Fruit fly (Drosophila melanogaster): ENCODE results near the gene Marcal1.

Gene Marcal1

DNA sequence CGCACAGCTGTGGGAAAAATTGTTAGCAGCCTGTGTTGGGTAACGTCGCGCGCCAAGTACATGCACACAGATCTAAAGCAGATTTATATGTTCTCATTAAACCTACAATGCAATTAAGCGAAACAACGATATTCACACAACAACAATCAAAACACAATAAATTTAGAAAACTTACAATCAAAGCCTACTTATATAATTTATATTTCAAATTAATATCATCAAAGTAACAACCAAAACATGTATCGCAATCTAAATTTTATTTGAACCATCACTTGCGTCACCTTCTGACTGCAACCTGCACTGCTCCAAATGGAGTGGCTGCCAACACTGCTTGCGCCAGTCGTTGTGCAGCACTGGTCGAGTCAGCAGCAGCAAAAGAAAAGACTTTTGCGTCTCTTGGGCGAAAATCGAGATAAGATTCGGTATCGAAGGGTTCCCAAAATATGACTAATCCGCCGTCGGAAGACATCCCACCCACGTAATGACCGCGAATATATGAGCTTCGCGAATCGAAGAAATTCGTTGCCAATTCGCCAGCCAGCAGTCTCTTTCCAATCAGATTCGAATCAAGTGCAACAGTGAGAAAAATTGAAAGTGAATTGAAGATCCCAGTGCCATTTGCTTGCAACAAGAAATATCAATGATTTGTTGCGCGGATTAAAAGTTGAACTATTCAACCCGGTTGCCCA lies 26.1 kb downstream of the Marcal1 start, which contains the start of the genes CG8892 and CG34126 (continued):
- peak; percentile 97 for TF ChIP-seq Meics (GFP tag; optimal IDR thresholded peaks at IDR 0.05)
- TF ChIP-seq ab (GFP tag; optimal IDR thresholded peaks at IDR 0.05) = peak; percentile 96
- peak; percentile 87 for TF ChIP-seq Hey (tag; optimal IDR thresholded peaks at IDR 0.05)
- TF ChIP-seq CG4730 (GFP tag; IDR thresholded peaks at IDR 0.05) = peak; percentile 95
- TF ChIP-seq Taf1 (GFP tag; IDR thresholded peaks at IDR 0.05) = peak; percentile 88
- no peak for TF ChIP-seq CG7963 (GFP tag; IDR thresholded peaks at IDR 0.05; ENCODE audit: partially characterized antibody)
- TF ChIP-seq CG3163 (GFP tag; optimal IDR thresholded peaks at IDR 0.05) = peak; percentile 84
- TF ChIP-seq B-H1 (GFP tag; IDR thresholded peaks at IDR 0.05) = peak; percentile 94
- peak; percentile 96 for TF ChIP-seq slp2 (GFP tag; optimal IDR thresholded peaks at IDR 0.05)
- TF ChIP-seq CG32767 (GFP tag; IDR thresholded peaks at IDR 0.05) = peak; percentile 93
- peak; percentile 98 for TF ChIP-seq lilli (GFP tag; optimal IDR thresholded peaks at IDR 0.05)
- TF ChIP-seq CG7745 (tag; optimal IDR thresholded peaks at IDR 0.05) = no peak
- peak; percentile 98 for TF ChIP-seq CG10654 (GFP tag; optimal IDR thresholded peaks at IDR 0.05)
- TF ChIP-seq HLH4C (GFP tag; IDR thresholded peaks at IDR 0.05; ENCODE audit: partially characterized antibody) = 0 out of 3 replicates have a peak, but pooled peaks have one; percentile 28
- TF ChIP-seq CG6175 (GFP tag; IDR thresholded peaks at IDR 0.05) = peak; percentile 92
- TF ChIP-seq CG8388 (GFP tag; optimal IDR thresholded peaks at IDR 0.05) = peak; percentile 93
- peak; percentile 97 for TF ChIP-seq tx (GFP tag; optimal IDR thresholded peaks at IDR 0.05)
- peak; percentile 87 for TF ChIP-seq onecut (GFP tag; IDR thresholded peaks at IDR 0.05)
- no peak for TF ChIP-seq hbn (GFP tag; IDR thresholded peaks at IDR 0.05; ENCODE audit: partially characterized antibody)
- TF ChIP-seq CG9817 (tag; optimal IDR thresholded peaks at IDR 0.05) = peak; percentile 98
- TF ChIP-seq az2 (GFP tag; optimal IDR thresholded peaks at IDR 0.05) = peak; percentile 98
- peak; percentile 73 for TF ChIP-seq Sry-δ (GFP tag; optimal IDR thresholded peaks at IDR 0.05)
- TF ChIP-seq CG13296 (GFP tag; optimal IDR thresholded peaks at IDR 0.05) = peak; percentile 96
- peak; percentile 98 for TF ChIP-seq jumu (GFP tag; optimal IDR thresholded peaks at IDR 0.05)
- peak; percentile 96 for TF ChIP-seq CG5245 (GFP tag; optimal IDR thresholded peaks at IDR 0.05)
- TF ChIP-seq CG7372 (GFP tag; IDR thresholded peaks at IDR 0.05) = peak; percentile 97
- peak; percentile 36; the same call in 2 of the 3 replicates for TF ChIP-seq CG16813 (GFP tag; IDR thresholded peaks at IDR 0.05; ENCODE audit: partially characterized antibody)
- TF ChIP-seq D19A (tag; optimal IDR thresholded peaks at IDR 0.05) = peak; percentile 87
- TF ChIP-seq CG1603 (tag; optimal IDR thresholded peaks at IDR 0.05) = peak; percentile 85
- peak; percentile 85 for TF ChIP-seq ap (GFP tag; IDR thresholded peaks at IDR 0.05)
- TF ChIP-seq Neu2 (GFP tag; optimal IDR thresholded peaks at IDR 0.05; ENCODE audit: borderline replicate concordance) = peak; percentile 72
- peak; percentile 65 for TF ChIP-seq CG9797 (GFP tag; optimal IDR thresholded peaks at IDR 0.05)
- TF ChIP-seq zfh2 (GFP tag; optimal IDR thresholded peaks at IDR 0.05) = peak; percentile 98
- TF ChIP-seq GATAe (GFP tag; conservative IDR thresholded peaks at IDR 0.05) = peak; percentile 89
- TF ChIP-seq z (GFP tag; IDR thresholded peaks at IDR 0.05) = no peak
- peak; percentile 89 for TF ChIP-seq oc (tag; optimal IDR thresholded peaks at IDR 0.05)
- peak; percentile 84 for TF ChIP-seq Ravus (GFP tag; IDR thresholded peaks at IDR 0.05)
- peak; percentile 96 for TF ChIP-seq CG7786 (GFP tag; optimal IDR thresholded peaks at IDR 0.05)
- TF ChIP-seq hth (optimal IDR thresholded peaks at IDR 0.05) = no peak
- peak; percentile 97 for TF ChIP-seq nerfin-1 (tag; optimal IDR thresholded peaks at IDR 0.05)
- peak; percentile 94 for TF ChIP-seq CG15601 (tag; optimal IDR thresholded peaks at IDR 0.05)
- TF ChIP-seq CG4404 (GFP tag; IDR thresholded peaks at IDR 0.05) = peak; percentile 99
- peak; percentile 93 for TF ChIP-seq psq (GFP tag; optimal IDR thresholded peaks at IDR 0.05)
- TF ChIP-seq mam (GFP tag; optimal IDR thresholded peaks at IDR 0.05) = peak; percentile 98
- peak; percentile 97 for TF ChIP-seq CG1233 (GFP tag; optimal IDR thresholded peaks at IDR 0.05)
- peak; percentile 75 for TF ChIP-seq CG15479 (GFP tag; optimal IDR thresholded peaks at IDR 0.05)
- peak; percentile 92 for TF ChIP-seq ftz-f1 (GFP tag; optimal IDR thresholded peaks at IDR 0.05)
- TF ChIP-seq ssp (GFP tag; IDR thresholded peaks at IDR 0.05) = peak; percentile 93
- TF ChIP-seq lbe (GFP tag; optimal IDR thresholded peaks at IDR 0.05) = peak; percentile 95
- TF ChIP-seq repo (GFP tag; optimal IDR thresholded peaks at IDR 0.05) = peak; percentile 91

Measured in whole organism, embryonic.